Fruit fly (Drosophila melanogaster) whole organism, embryonic: Measurements from ENCODE around the gene CG5003.
A peak's percentile ranks its signal among the peaks of the same experiment; 100 is the strongest.

Experiments used
- ATbp ChIP-seq: fragments of 200-800 bp; sonication (Bioruptor generic); optimal IDR thresholded peaks from 2 replicates; lab custom pipeline; 2017; ENCODE audit warnings: missing biosample characterization, mild to moderate bottlenecking, missing genetic modification characterization, missing genetic modification reagents
- Antp ChIP-seq: fragments of 200-800 bp; sonication (Bioruptor generic); optimal IDR thresholded peaks from 3 replicates; lab custom pipeline; 2016; ENCODE audit warnings: missing biosample characterization, missing genetic modification characterization
- B-H1 ChIP-seq: fragments of 200-800 bp; sonication (Bioruptor generic); IDR thresholded peaks from 3 replicates; pipeline ENCODE4 v1.3.6; 2022; ENCODE audit warnings: missing biosample characterization, missing genetic modification characterization
- BEAF-32 ChIP-seq: fragments of 200-800 bp; sonication (Bioruptor generic); optimal IDR thresholded peaks from 3 replicates; lab custom pipeline; 2017; ENCODE audit warnings: missing biosample characterization, missing genetic modification characterization, mild to moderate bottlenecking, moderate library complexity, missing genetic modification reagents
- CG10209 ChIP-seq: fragments of 200-800 bp; sonication (Bioruptor generic); optimal IDR thresholded peaks from 3 replicates; lab custom pipeline; 2017; ENCODE audit warnings: missing biosample characterization, mild to moderate bottlenecking, missing genetic modification characterization, missing genetic modification reagents
- CG11560 ChIP-seq: fragments of 200-800 bp; sonication (Bioruptor generic); IDR thresholded peaks from 3 replicates; pipeline ENCODE4 v1.3.6; 2022; ENCODE audit warnings: missing biosample characterization, missing genetic modification characterization
- CG11723 ChIP-seq: fragments of 200-800 bp; sonication (Bioruptor generic); optimal IDR thresholded peaks from 2 replicates; lab custom pipeline; 2017; ENCODE audit warnings: missing biosample characterization, mild to moderate bottlenecking, missing genetic modification characterization
- CG12391 ChIP-seq: fragments of 200-800 bp; sonication (Bioruptor generic); optimal IDR thresholded peaks from 3 replicates; lab custom pipeline; 2018; ENCODE audit warnings: missing biosample characterization, mild to moderate bottlenecking, missing genetic modification characterization, moderate library complexity
- CG13296 ChIP-seq: fragments of 200-800 bp; sonication (Bioruptor generic); optimal IDR thresholded peaks from 3 replicates; lab custom pipeline; 2018; ENCODE audit warnings: missing biosample characterization, mild to moderate bottlenecking, missing genetic modification characterization
- CG14965 ChIP-seq: fragments of 200-800 bp; sonication (Bioruptor generic); optimal IDR thresholded peaks from 2 replicates; lab custom pipeline; 2016; ENCODE audit warnings: missing biosample characterization, missing genetic modification characterization, borderline replicate concordance
- CG15011 ChIP-seq: fragments of 200-800 bp; sonication (Bioruptor generic); optimal IDR thresholded peaks from 3 replicates; lab custom pipeline; 2018; ENCODE audit warnings: missing biosample characterization, mild to moderate bottlenecking, missing genetic modification characterization
- CG17568 ChIP-seq: fragments of 200-800 bp; sonication (Bioruptor generic); optimal IDR thresholded peaks from 2 replicates; lab custom pipeline; 2018; ENCODE audit warnings: missing biosample characterization, mild to moderate bottlenecking, missing genetic modification characterization, moderate library complexity
- CG17612 ChIP-seq: fragments of 200-800 bp; sonication (Bioruptor generic); IDR thresholded peaks from 2 replicates; pipeline ENCODE4 v1.3.6; 2022; ENCODE audit warnings: missing biosample characterization, missing genetic modification characterization
- CG17829 ChIP-seq: fragments of 200-800 bp; optimal IDR thresholded peaks from 2 replicates; lab custom pipeline; 2019; ENCODE audit warnings: missing biosample characterization, mild to moderate bottlenecking, missing genetic modification characterization, moderate library complexity
- CG18476 ChIP-seq: fragments of 200-800 bp; sonication (Bioruptor generic); optimal IDR thresholded peaks from 2 replicates; lab custom pipeline; 2016; ENCODE audit warnings: missing biosample characterization, mild to moderate bottlenecking, missing genetic modification characterization
- CG2712 ChIP-seq: fragments of 200-800 bp; optimal IDR thresholded peaks from 3 replicates; lab custom pipeline; 2019; ENCODE audit warnings: missing biosample characterization, mild to moderate bottlenecking, missing genetic modification characterization, moderate library complexity
- CG2889 ChIP-seq: fragments of 200-800 bp; sonication (Bioruptor generic); IDR thresholded peaks from 3 replicates; pipeline ENCODE4 v1.3.6; 2022; ENCODE audit warnings: missing biosample characterization, missing genetic modification characterization
- CG31365 ChIP-seq: fragments of 200-800 bp; sonication (Bioruptor generic); optimal IDR thresholded peaks from 2 replicates; lab custom pipeline; 2018; ENCODE audit warnings: missing biosample characterization, mild to moderate bottlenecking, missing genetic modification characterization
- CG34224 ChIP-seq: fragments of 200-800 bp; sonication (Bioruptor generic); IDR thresholded peaks from 3 replicates; pipeline ENCODE4 v1.3.6; 2022; ENCODE audit warnings: missing biosample characterization, missing genetic modification characterization; ENCODE audit not compliant: partially characterized antibody
- CG34376 ChIP-seq: fragments of 200-800 bp; sonication (Bioruptor generic); optimal IDR thresholded peaks from 2 replicates; lab custom pipeline; 2018; ENCODE audit warnings: missing biosample characterization, mild to moderate bottlenecking, missing genetic modification characterization
- CG4424 ChIP-seq: fragments of 200-800 bp; sonication (Bioruptor generic); optimal IDR thresholded peaks from 3 replicates; lab custom pipeline; 2016; ENCODE audit warnings: missing biosample characterization, missing genetic modification characterization
- CG4730 ChIP-seq: fragments of 200-800 bp; sonication (Bioruptor generic); IDR thresholded peaks from 2 replicates; pipeline ENCODE4 v1.3.6; 2022; ENCODE audit warnings: missing biosample characterization, missing genetic modification characterization
- CG5180 ChIP-seq: fragments of 200-800 bp; sonication (Bioruptor generic); optimal IDR thresholded peaks from 3 replicates; lab custom pipeline; 2017; ENCODE audit warnings: missing biosample characterization, missing genetic modification characterization, mild to moderate bottlenecking, moderate library complexity, missing genetic modification reagents
- CG6272 ChIP-seq: fragments of 200-800 bp; sonication (Bioruptor generic); IDR thresholded peaks from 2 replicates; pipeline ENCODE4 v1.3.6; 2022; ENCODE audit warnings: missing biosample characterization, missing genetic modification characterization
- CG6683 ChIP-seq: fragments of 200-800 bp; sonication (Bioruptor generic); optimal IDR thresholded peaks from 2 replicates; lab custom pipeline; 2017; ENCODE audit warnings: missing biosample characterization, mild to moderate bottlenecking, missing genetic modification characterization, missing genetic modification reagents
- CG7271 ChIP-seq: fragments of 200-800 bp; sonication (Bioruptor generic); optimal IDR thresholded peaks from 2 replicates; lab custom pipeline; 2018; ENCODE audit warnings: missing biosample characterization, mild to moderate bottlenecking, missing genetic modification characterization, moderate library complexity
- CHES-1-like ChIP-seq: fragments of 200-800 bp; sonication (Bioruptor generic); optimal IDR thresholded peaks from 2 replicates; lab custom pipeline; 2016; ENCODE audit warnings: missing biosample characterization, missing genetic modification characterization
- Ets65A ChIP-seq: fragments of 200-800 bp; sonication (Bioruptor generic); peaks from one replicate; lab custom pipeline; 2016; ENCODE audit warnings: missing biosample characterization, missing genetic modification characterization
- Lpt ChIP-seq: fragments of >200 bp; optimal IDR thresholded peaks from 2 replicates; lab custom pipeline; 2018; ENCODE audit warnings: missing biosample characterization, missing genetic modification characterization
- Mad ChIP-seq: fragments of 200-800 bp; sonication (Bioruptor generic); optimal IDR thresholded peaks from 2 replicates; lab custom pipeline; 2016; ENCODE audit warnings: missing biosample characterization, missing genetic modification characterization
- Mrtf ChIP-seq: fragments of 200-800 bp; sonication (Bioruptor generic); IDR thresholded peaks from 3 replicates; pipeline ENCODE4 v1.3.6; 2022; ENCODE audit warnings: missing biosample characterization, missing genetic modification characterization
- Opbp ChIP-seq: fragments of 200-800 bp; sonication (Bioruptor generic); IDR thresholded peaks from 3 replicates; pipeline ENCODE4 v1.3.6; 2022; ENCODE audit warnings: missing biosample characterization, missing genetic modification characterization; ENCODE audit not compliant: partially characterized antibody
- Sox102F ChIP-seq: fragments of 200-800 bp; sonication (Bioruptor generic); optimal IDR thresholded peaks from 2 replicates; lab custom pipeline; 2018; ENCODE audit warnings: missing biosample characterization, mild to moderate bottlenecking, missing genetic modification characterization, moderate library complexity
- Stat92E ChIP-seq, 3 experiments: fragments of >200 bp in 2 of 3; fragments of 200-800 bp in 1 of 3; sonication (Bioruptor generic) in 1 of 3; optimal IDR thresholded peaks; 2 replicates each; lab custom pipeline; 2017 to 2019; ENCODE audit warnings: missing biosample characterization in 3 of 3, missing genetic modification characterization in 3 of 3, mild to moderate bottlenecking in 1 of 3, moderate library complexity in 1 of 3
- ash1 ChIP-seq: fragments of 200-800 bp; sonication (Bioruptor generic); optimal IDR thresholded peaks from 2 replicates; lab custom pipeline; 2018; ENCODE audit warnings: missing biosample characterization, mild to moderate bottlenecking, missing genetic modification characterization
- btn ChIP-seq: fragments of 200-800 bp; sonication (Bioruptor generic); optimal IDR thresholded peaks from 2 replicates; lab custom pipeline; 2016; ENCODE audit warnings: missing biosample characterization, missing genetic modification characterization
- crc ChIP-seq: fragments of 200-800 bp; sonication (Bioruptor generic); optimal IDR thresholded peaks from 2 replicates; lab custom pipeline; 2016; ENCODE audit warnings: missing biosample characterization, missing genetic modification characterization
- gro ChIP-seq: fragments of 200-800 bp; sonication (Bioruptor generic); optimal IDR thresholded peaks from 2 replicates; lab custom pipeline; 2016; ENCODE audit warnings: missing biosample characterization, missing genetic modification characterization
- lilli ChIP-seq: fragments of 200-800 bp; sonication (Bioruptor generic); optimal IDR thresholded peaks from 3 replicates; lab custom pipeline; 2016; ENCODE audit warnings: missing biosample characterization, missing genetic modification characterization
- pfk ChIP-seq: fragments of 200-800 bp; sonication (Bioruptor generic); optimal IDR thresholded peaks from 2 replicates; lab custom pipeline; 2018; ENCODE audit warnings: missing biosample characterization, mild to moderate bottlenecking, missing genetic modification characterization, moderate library complexity
- rib ChIP-seq: fragments of 200-800 bp; sonication (Bioruptor generic); IDR thresholded peaks from 2 replicates; pipeline ENCODE4 v1.3.6; 2022; ENCODE audit warnings: missing biosample characterization, missing genetic modification characterization
- run ChIP-seq: fragments of 200-800 bp; sonication (Bioruptor generic); optimal IDR thresholded peaks from 3 replicates; lab custom pipeline; 2018; ENCODE audit warnings: missing biosample characterization, mild to moderate bottlenecking, missing genetic modification characterization
- scrt ChIP-seq: fragments of 200-800 bp; sonication (Bioruptor generic); optimal IDR thresholded peaks from 2 replicates; lab custom pipeline; 2018; ENCODE audit warnings: missing biosample characterization, mild to moderate bottlenecking, missing genetic modification characterization, moderate library complexity
- sisA ChIP-seq: fragments of 200-800 bp; sonication (Bioruptor generic); IDR thresholded peaks from 2 replicates; pipeline ENCODE4 v1.3.6; 2022; ENCODE audit warnings: missing biosample characterization, missing genetic modification characterization
- sob ChIP-seq: fragments of 200-800 bp; sonication (Bioruptor generic); IDR thresholded peaks from 2 replicates; pipeline ENCODE4 v1.3.6; 2022; ENCODE audit warnings: missing biosample characterization, missing genetic modification characterization
- tgo ChIP-seq: fragments of 200-800 bp; sonication (Bioruptor generic); IDR thresholded peaks from 3 replicates; pipeline ENCODE4 v1.3.6; 2022; ENCODE audit warnings: missing biosample characterization, missing genetic modification characterization
- tna ChIP-seq: fragments of 200-800 bp; sonication (Bioruptor generic); IDR thresholded peaks from 2 replicates; pipeline ENCODE4 v1.3.6; 2022; ENCODE audit warnings: missing biosample characterization, missing genetic modification characterization; ENCODE audit not compliant: partially characterized antibody
- trem ChIP-seq: fragments of 200-800 bp; optimal IDR thresholded peaks from 3 replicates; lab custom pipeline; 2019; ENCODE audit warnings: missing biosample characterization, mild to moderate bottlenecking, missing genetic modification characterization, moderate library complexity
- tx ChIP-seq: fragments of 200-800 bp; sonication (Bioruptor generic); optimal IDR thresholded peaks from 2 replicates; lab custom pipeline; 2016; ENCODE audit warnings: missing biosample characterization, missing genetic modification characterization

The CG5003 gene

DNA sequence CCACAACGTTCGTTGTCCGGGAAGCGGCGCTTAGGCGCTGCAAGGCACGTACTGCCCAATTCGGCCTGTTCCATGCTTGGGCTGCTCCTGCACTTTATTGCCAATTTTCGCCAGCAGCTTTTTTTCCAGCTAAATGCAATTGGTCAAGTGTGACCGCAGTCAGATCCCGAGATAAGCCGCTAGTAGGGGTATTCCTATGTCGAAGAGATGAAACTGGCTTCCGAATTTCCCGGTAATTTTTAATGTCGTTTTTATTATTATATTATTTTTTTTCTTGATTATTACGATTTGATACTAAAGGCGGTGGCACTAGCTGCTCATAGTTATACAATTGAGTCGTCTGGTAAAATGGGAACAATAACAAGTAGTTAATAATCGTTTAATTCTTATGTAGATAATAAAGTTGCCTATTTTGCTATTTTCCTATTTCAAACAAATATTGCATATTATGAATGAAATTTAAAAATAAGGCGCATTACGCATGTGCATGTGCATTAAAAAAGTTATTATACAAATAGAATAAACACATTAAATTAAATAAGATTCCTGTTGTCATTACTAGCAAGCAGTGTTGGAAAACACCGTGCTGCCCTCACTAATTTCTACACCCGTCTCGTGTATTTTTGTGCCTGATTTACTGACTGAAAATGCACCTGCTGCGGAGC lies at the start of gene CG5003, which contains the start of gene mRpS22 (continued):
- TF ChIP-seq gro (GFP tag; lab: Kevin White, UChicago) (no peak), crc (GFP tag; lab: Kevin White, UChicago) (no peak), tna (peak; percentile 34; the same call in 1 of the 2 replicates), pfk (GFP tag; lab: Kevin White, UChicago) (no peak), CG11723 (GFP tag; lab: Kevin White, UChicago) (peak; percentile 45), ATbp (GFP tag; lab: Kevin White, UChicago) (no peak), trem (tag; lab: Kevin White, UChicago) (peak; percentile 11), Sox102F (GFP tag; lab: Kevin White, UChicago) (peak; percentile 59), tx (peak; percentile 19), CG2889 (GFP tag; lab: Robert Waterston, UW) (no peak), CG5180 (GFP tag; lab: Kevin White, UChicago) (peak; percentile 3), CG12391 (tag; lab: Kevin White, UChicago) (peak; percentile 81), CG11560 (no peak), Lpt (GFP tag; lab: Kevin White, UChicago) (no peak), CG17612 (GFP tag; lab: Robert Waterston, UW) (no peak), CG18476 (GFP tag; lab: Kevin White, UChicago) (peak; percentile 57), B-H1 (GFP tag; lab: Robert Waterston, UW) (no peak), CG10209 (GFP tag; lab: Kevin White, UChicago) (peak; percentile 50), BEAF-32 (GFP tag; lab: Kevin White, UChicago) (peak; percentile 68), CG15011 (GFP tag; lab: Kevin White, UChicago) (no peak), CG34224 (GFP tag; lab: Robert Waterston, UW) (peak; percentile 6; the same call in 1 of the 3 replicates), CG7271 (tag; lab: Kevin White, UChicago) (no peak), btn (GFP tag; lab: Kevin White, UChicago) (no peak), scrt (GFP tag; lab: Kevin White, UChicago) (no peak), lilli (GFP tag; lab: Kevin White, UChicago) (peak; percentile 63), Ets65A (peak; percentile 87), CHES-1-like (GFP tag; lab: Kevin White, UChicago) (peak; percentile 11), sob (GFP tag; lab: Robert Waterston, UW) (peak; percentile 74), CG6272 (GFP tag; lab: Robert Waterston, UW) (0 out of 2 replicates have a peak, but pooled peaks have one; percentile 2), CG13296 (GFP tag; lab: Kevin White, UChicago) (peak; percentile 56), run (no peak), Opbp (GFP tag; lab: Robert Waterston, UW) (no peak), CG6683 (no peak), tgo (GFP tag; lab: Robert Waterston, UW) (peak; percentile 49; the same call in 1 of the 3 replicates), CG4730 (peak; percentile 37; the same call in 1 of the 2 replicates), rib (GFP tag; lab: Robert Waterston, UW) (peak; percentile 20; the same call in 1 of the 2 replicates), sisA (no peak), CG4424 (GFP tag; lab: Kevin White, UChicago) (peak; percentile 69), Mrtf (no peak), Stat92E (GFP tag; optimal IDR thresholded peaks at IDR 0.05; lab: Kevin White, UChicago) (no peak), CG17829 (peak; percentile 67), CG31365 (no peak), CG34376 (GFP tag; lab: Kevin White, UChicago) (peak; percentile 20), Antp (no peak), CG14965 (GFP tag; lab: Kevin White, UChicago) (no peak), CG2712 (tag; lab: Kevin White, UChicago) (peak; percentile 69), Mad (GFP tag; lab: Kevin White, UChicago) (peak; percentile 27), ash1 (GFP tag; lab: Kevin White, UChicago) (no peak), CG17568 (GFP tag; lab: Kevin White, UChicago) (no peak)
